Fruit fly (Drosophila melanogaster) whole organism, prepupa: ENCODE data around the gene dcma.

ENCODE experiments used
- Blimp-1 ChIP-seq: fragments of 200-800 bp; sonication (Bioruptor generic); optimal IDR thresholded peaks from 3 replicates; lab custom pipeline; 2017; ENCODE audit warnings: missing biosample characterization, missing genetic modification characterization, mild to moderate bottlenecking, moderate library complexity, missing genetic modification reagents
- CG10631 ChIP-seq: fragments of 200-800 bp; sonication (Bioruptor generic); optimal IDR thresholded peaks from 2 replicates; lab custom pipeline; 2016; ENCODE audit warnings: missing biosample characterization, missing genetic modification characterization
- CG10669 ChIP-seq: fragments of 200-800 bp; sonication (Bioruptor generic); optimal IDR thresholded peaks from 3 replicates; lab custom pipeline; 2018; ENCODE audit warnings: missing biosample characterization, mild to moderate bottlenecking, missing genetic modification characterization, moderate library complexity
- CG11294 ChIP-seq: fragments of 200-800 bp; sonication (Bioruptor generic); IDR thresholded peaks from 2 replicates; pipeline ENCODE4 v1.3.6; 2022; ENCODE audit warnings: missing biosample characterization, missing genetic modification characterization
- CG15336 ChIP-seq: fragments of 200-800 bp; sonication (Bioruptor generic); IDR thresholded peaks from 2 replicates; pipeline ENCODE4 v1.3.6; 2022; ENCODE audit warnings: missing biosample characterization, missing genetic modification characterization
- CG16779 ChIP-seq: fragments of 200-800 bp; sonication (Bioruptor generic); optimal IDR thresholded peaks from 3 replicates; lab custom pipeline; 2017; ENCODE audit warnings: missing biosample characterization, mild to moderate bottlenecking, missing genetic modification characterization
- CG3032 ChIP-seq: fragments of 200-800 bp; optimal IDR thresholded peaks from 2 replicates; lab custom pipeline; 2019; ENCODE audit warnings: missing biosample characterization, mild to moderate bottlenecking, missing genetic modification characterization, moderate library complexity
- CG31627 ChIP-seq: fragments of 200-800 bp; sonication (Bioruptor generic); optimal IDR thresholded peaks from 3 replicates; lab custom pipeline; 2016; ENCODE audit warnings: missing biosample characterization, missing genetic modification characterization
- CG32006 ChIP-seq: fragments of 200-800 bp; sonication (Bioruptor generic); optimal IDR thresholded peaks from 3 replicates; lab custom pipeline; 2017; ENCODE audit warnings: missing biosample characterization, mild to moderate bottlenecking, missing genetic modification characterization
- CG34406 ChIP-seq: fragments of 200-800 bp; sonication (Bioruptor generic); optimal IDR thresholded peaks from 3 replicates; lab custom pipeline; 2016; ENCODE audit warnings: missing biosample characterization, missing genetic modification characterization
- CG3919 ChIP-seq: fragments of 200-800 bp; sonication (Bioruptor generic); optimal IDR thresholded peaks from 3 replicates; lab custom pipeline; 2016; ENCODE audit warnings: missing biosample characterization, missing genetic modification characterization
- CG4318 ChIP-seq: fragments of 200-800 bp; sonication (Bioruptor generic); optimal IDR thresholded peaks from 3 replicates; lab custom pipeline; 2017; ENCODE audit warnings: missing biosample characterization, mild to moderate bottlenecking, missing genetic modification characterization
- CG6163 ChIP-seq: fragments of 200-800 bp; sonication (Bioruptor generic); IDR thresholded peaks from 3 replicates; pipeline ENCODE4 v1.3.6; 2022; ENCODE audit warnings: missing biosample characterization, missing genetic modification characterization
- CG6276 ChIP-seq: fragments of 200-800 bp; sonication (Bioruptor generic); optimal IDR thresholded peaks from 2 replicates; lab custom pipeline; 2017; ENCODE audit warnings: missing biosample characterization, mild to moderate bottlenecking, missing genetic modification characterization
- CG6792 ChIP-seq: fragments of 200-800 bp; sonication (Bioruptor generic); optimal IDR thresholded peaks from 3 replicates; lab custom pipeline; 2016; ENCODE audit warnings: missing biosample characterization, missing genetic modification characterization
- CG6808 ChIP-seq: fragments of 200-800 bp; sonication (Bioruptor generic); optimal IDR thresholded peaks from 3 replicates; lab custom pipeline; 2017; ENCODE audit warnings: missing biosample characterization, missing genetic modification characterization, mild to moderate bottlenecking, moderate library complexity, missing genetic modification reagents
- CG6854 ChIP-seq: fragments of 200-800 bp; sonication (Bioruptor generic); optimal IDR thresholded peaks from 2 replicates; lab custom pipeline; 2017; ENCODE audit warnings: missing biosample characterization, mild to moderate bottlenecking, missing genetic modification characterization
- CG7368 ChIP-seq: fragments of 200-800 bp; sonication (Bioruptor generic); optimal IDR thresholded peaks from 3 replicates; lab custom pipeline; 2016; ENCODE audit warnings: missing biosample characterization, missing genetic modification characterization
- CG8119 ChIP-seq: fragments of 200-800 bp; sonication (Bioruptor generic); IDR thresholded peaks from 3 replicates; pipeline ENCODE4 v1.3.6; 2022; ENCODE audit warnings: missing biosample characterization, missing genetic modification characterization
- CG8319 ChIP-seq: fragments of 200-800 bp; sonication (Bioruptor generic); optimal IDR thresholded peaks from 3 replicates; lab custom pipeline; 2016; ENCODE audit warnings: missing biosample characterization, missing genetic modification characterization
- CG9139 ChIP-seq: fragments of 200-800 bp; sonication (Bioruptor generic); optimal IDR thresholded peaks from 3 replicates; lab custom pipeline; 2017; ENCODE audit warnings: missing biosample characterization, mild to moderate bottlenecking, missing genetic modification characterization
- Eip75B ChIP-seq: fragments of 200-800 bp; sonication (Bioruptor generic); optimal IDR thresholded peaks from 3 replicates; lab custom pipeline; 2016; ENCODE audit warnings: missing biosample characterization, missing genetic modification characterization
- Eip78C ChIP-seq: fragments of 200-800 bp; sonication (Bioruptor generic); peaks from one replicate; lab custom pipeline; 2016; ENCODE audit warnings: missing biosample characterization, missing genetic modification characterization
- Eip93F ChIP-seq: fragments of 200-800 bp; sonication (Bioruptor generic); optimal IDR thresholded peaks from 2 replicates; lab custom pipeline; 2016; ENCODE audit warnings: missing biosample characterization, mild to moderate bottlenecking, missing genetic modification characterization
- Ets21C ChIP-seq: fragments of 200-800 bp; sonication (Bioruptor generic); optimal IDR thresholded peaks from 3 replicates; lab custom pipeline; 2016; ENCODE audit warnings: missing biosample characterization, missing genetic modification characterization
- Ets96B ChIP-seq: fragments of 200-800 bp; optimal IDR thresholded peaks from 2 replicates; lab custom pipeline; 2019; ENCODE audit warnings: missing biosample characterization, mild to moderate bottlenecking, missing genetic modification characterization, moderate library complexity
- Gug ChIP-seq: fragments of 200-800 bp; sonication (Bioruptor generic); IDR thresholded peaks from 2 replicates; pipeline ENCODE4 v1.3.6; 2022; ENCODE audit warnings: missing biosample characterization, missing genetic modification characterization
- Hr38 ChIP-seq: sonication (Bioruptor generic); optimal IDR thresholded peaks from 2 replicates; lab custom pipeline; 2016; ENCODE audit warnings: missing biosample characterization, missing genetic modification characterization
- Met ChIP-seq: fragments of 200-800 bp; sonication (Bioruptor generic); optimal IDR thresholded peaks from 3 replicates; lab custom pipeline; 2016; ENCODE audit warnings: missing biosample characterization, missing genetic modification characterization
- OdsH ChIP-seq: fragments of 200-800 bp; sonication (Bioruptor generic); optimal IDR thresholded peaks from 3 replicates; lab custom pipeline; 2016; ENCODE audit warnings: missing biosample characterization, missing genetic modification characterization
- Smox ChIP-seq: fragments of 200-800 bp; sonication (Bioruptor generic); optimal IDR thresholded peaks from 3 replicates; lab custom pipeline; 2016; ENCODE audit warnings: missing biosample characterization, missing genetic modification characterization
- Sox102F ChIP-seq: fragments of 200-800 bp; sonication (Bioruptor generic); optimal IDR thresholded peaks from 2 replicates; lab custom pipeline; 2016; ENCODE audit warnings: missing biosample characterization, mild to moderate bottlenecking, missing genetic modification characterization
- achi ChIP-seq: fragments of 200-800 bp; sonication (Bioruptor generic); optimal IDR thresholded peaks from 3 replicates; lab custom pipeline; 2016; ENCODE audit warnings: missing biosample characterization, missing genetic modification characterization
- cyc ChIP-seq: fragments of 200-800 bp; sonication (Bioruptor generic); optimal IDR thresholded peaks from 3 replicates; lab custom pipeline; 2016; ENCODE audit warnings: missing biosample characterization, missing genetic modification characterization
- dac ChIP-seq: fragments of 200-800 bp; sonication (Bioruptor generic); optimal IDR thresholded peaks from 2 replicates; lab custom pipeline; 2017; ENCODE audit warnings: missing biosample characterization, mild to moderate bottlenecking, missing genetic modification characterization
- dsx ChIP-seq: fragments of 200-800 bp; optimal IDR thresholded peaks from 3 replicates; lab custom pipeline; 2019; ENCODE audit warnings: missing biosample characterization, mild to moderate bottlenecking, missing genetic modification characterization, moderate library complexity; ENCODE audit not compliant: poor library complexity, severe bottlenecking
- esn ChIP-seq: fragments of 200-800 bp; sonication (Bioruptor generic); optimal IDR thresholded peaks from 2 replicates; lab custom pipeline; 2016; ENCODE audit warnings: missing biosample characterization, mild to moderate bottlenecking, missing genetic modification characterization, moderate library complexity
- fd59A ChIP-seq: fragments of 200-800 bp; sonication (Bioruptor generic); optimal IDR thresholded peaks from 2 replicates; lab custom pipeline; 2017; ENCODE audit warnings: missing biosample characterization, mild to moderate bottlenecking, missing genetic modification characterization, missing genetic modification reagents
- fd85E ChIP-seq: fragments of 200-800 bp; sonication (Bioruptor generic); optimal IDR thresholded peaks from 3 replicates; lab custom pipeline; 2016; ENCODE audit warnings: missing biosample characterization, missing genetic modification characterization
- fkh ChIP-seq: fragments of 200-800 bp; sonication (Bioruptor generic); optimal IDR thresholded peaks from 3 replicates; lab custom pipeline; 2017; ENCODE audit warnings: missing biosample characterization, mild to moderate bottlenecking, missing genetic modification characterization, moderate library complexity
- net ChIP-seq: fragments of 200-800 bp; sonication (Bioruptor generic); optimal IDR thresholded peaks from 3 replicates; lab custom pipeline; 2016; ENCODE audit warnings: missing biosample characterization, missing genetic modification characterization
- pdm3 ChIP-seq: fragments of 200-800 bp; sonication (Bioruptor generic); optimal IDR thresholded peaks from 3 replicates; lab custom pipeline; 2016; ENCODE audit warnings: missing biosample characterization, missing genetic modification characterization
- salr ChIP-seq, 2 experiments: fragments of 200-800 bp; sonication (Bioruptor generic); optimal IDR thresholded peaks; 3 replicates each; lab custom pipeline; 2016 to 2018; ENCODE audit warnings: missing biosample characterization in 2 of 2, missing genetic modification characterization in 2 of 2, mild to moderate bottlenecking in 1 of 2
- ss ChIP-seq, 2 experiments: fragments of 200-800 bp; sonication (Bioruptor generic); optimal IDR thresholded peaks; 2 replicates in 1 of 2; 3 replicates in 1 of 2; lab custom pipeline; 2017 to 2018; ENCODE audit warnings: mild to moderate bottlenecking in 2 of 2, missing biosample characterization in 2 of 2, missing genetic modification characterization in 2 of 2, moderate library complexity in 1 of 2
- svp ChIP-seq: fragments of 200-800 bp; sonication (Bioruptor generic); peaks from one replicate; lab custom pipeline; 2016; ENCODE audit warnings: missing biosample characterization, missing genetic modification characterization
- topi ChIP-seq: fragments of 200-800 bp; sonication (Bioruptor generic); optimal IDR thresholded peaks from 3 replicates; lab custom pipeline; 2016; ENCODE audit warnings: missing biosample characterization, missing genetic modification characterization
- vri ChIP-seq: fragments of 200-800 bp; sonication (Bioruptor generic); optimal IDR thresholded peaks from 3 replicates; lab custom pipeline; 2016; ENCODE audit warnings: missing biosample characterization, mild to moderate bottlenecking, missing genetic modification characterization

Gene dcma

DNA sequence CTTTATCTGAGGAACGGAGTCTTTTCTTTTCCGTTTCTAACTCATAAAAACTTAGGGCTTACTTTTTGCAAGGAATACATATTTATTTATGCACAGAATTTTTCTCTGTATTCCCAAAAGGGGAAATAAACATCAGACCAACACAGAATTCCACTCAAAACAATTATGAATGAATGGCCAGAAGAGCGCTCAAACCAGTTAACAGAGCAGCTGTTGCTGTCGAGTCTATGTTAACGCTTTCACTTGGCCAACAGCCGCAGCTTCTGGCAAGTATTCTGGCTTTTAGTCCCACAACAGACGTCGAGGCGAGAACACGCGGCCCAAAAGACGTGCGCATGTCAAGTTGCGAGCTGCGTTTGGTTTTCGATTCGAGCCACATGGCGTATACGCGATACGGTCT lies at the start of gene dcma:
Gene dcma, plus strand, starts transcription at position 301 of the 400 bp plus-strand sequence.
- no peak for TF ChIP-seq CG32006
- TF ChIP-seq Ets96B (tag; lab: Kevin White, UChicago), result no peak
- TF ChIP-seq CG15336, result no peak
- TF ChIP-seq CG11294 (GFP tag; lab: Robert Waterston, UW), result no peak
- no peak for TF ChIP-seq CG16779
- no peak for TF ChIP-seq vri (GFP tag; lab: Kevin White, UChicago)
- peak; percentile 13 for TF ChIP-seq svp (GFP tag; lab: Kevin White, UChicago)
- TF ChIP-seq CG8319, result no peak
- TF ChIP-seq CG7368 (GFP tag; lab: Kevin White, UChicago), result no peak

DNA sequence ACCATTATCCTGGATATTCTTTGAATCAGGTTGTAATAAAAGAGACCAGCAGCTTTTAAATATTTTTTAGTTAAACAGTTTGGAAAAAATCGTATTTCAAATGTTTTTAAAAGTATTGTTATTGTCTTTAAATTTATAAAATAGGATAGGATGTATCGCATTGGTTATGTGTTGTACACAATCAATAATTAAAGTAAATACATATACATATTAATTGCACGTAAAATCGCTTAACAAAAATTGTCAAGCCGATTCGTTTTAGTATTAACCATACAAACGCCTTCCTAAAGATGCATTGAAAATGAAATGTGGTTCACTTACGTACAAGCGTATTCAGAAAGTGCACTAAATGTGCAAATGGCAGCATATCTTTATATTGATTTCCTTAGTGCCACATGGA lies 47.8 kb upstream of the dcma start, which contains the start of gene CG43798:
Gene CG43798, plus strand, starts transcription at position 301 of the 400 bp plus-strand sequence.
- TF ChIP-seq cyc (GFP tag; lab: Kevin White, UChicago) (no peak), Sox102F (GFP tag; lab: Kevin White, UChicago) (no peak), CG6854 (GFP tag; lab: Kevin White, UChicago) (no peak), Smox (no peak), Hr38 (no peak), Eip93F (no peak), CG4318 (GFP tag; lab: Kevin White, UChicago) (no peak)

DNA sequence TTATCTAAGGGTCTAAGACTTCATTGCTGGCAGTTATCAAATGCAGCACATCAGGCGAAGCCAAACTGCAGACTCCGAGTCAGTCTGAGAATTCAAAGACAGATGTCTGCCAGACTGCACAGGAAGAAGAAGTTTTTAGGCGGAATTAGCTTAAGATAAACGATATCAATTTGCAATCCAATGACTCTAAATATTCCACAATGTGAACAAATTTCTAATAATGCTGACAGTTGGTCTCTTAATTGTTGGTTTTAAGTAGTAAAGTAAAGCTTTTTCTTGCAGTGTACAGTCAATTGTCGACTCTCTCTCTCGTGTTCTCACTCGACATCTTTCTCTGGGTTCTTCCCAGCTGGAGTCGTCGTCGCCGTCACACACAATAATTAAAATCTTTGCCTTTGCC lies 45.7 kb upstream of the dcma start:
- TF ChIP-seq CG31627 (peak; percentile 49), CG6276 (GFP tag; lab: Kevin White, UChicago) (peak; percentile 50), ss (GFP tag; optimal IDR thresholded peaks at IDR 0.05; lab: Kevin White, UChicago) (no peak), CG7368 (GFP tag; lab: Kevin White, UChicago) (no peak), CG9139 (GFP tag; lab: Kevin White, UChicago) (no peak), net (GFP tag; lab: Kevin White, UChicago) (peak; percentile 18), Gug (GFP tag; lab: Robert Waterston, UW) (0 out of 2 replicates have a peak, but pooled peaks have one; percentile 22), dac (GFP tag; lab: Kevin White, UChicago) (no peak), salr (GFP tag; optimal IDR thresholded peaks at IDR 0.05; lab: Kevin White, UChicago) (peak in 1 of 2 experiments; percentile 64), CG6792 (peak; percentile 34), CG6854 (GFP tag; lab: Kevin White, UChicago) (no peak), Eip93F (no peak), CG10669 (GFP tag; lab: Kevin White, UChicago) (no peak), CG32006 (peak; percentile 64), CG15336 (peak; percentile 55), CG8319 (no peak), achi (GFP tag; lab: Kevin White, UChicago) (peak; percentile 55), Ets96B (tag; lab: Kevin White, UChicago) (no peak), Eip78C (GFP tag; lab: Kevin White, UChicago) (peak; percentile 72), fd59A (GFP tag; lab: Kevin White, UChicago) (no peak), CG3919 (GFP tag; lab: Kevin White, UChicago) (peak; percentile 62), CG6808 (no peak), CG34406 (no peak), pdm3 (peak; percentile 55), fd85E (GFP tag; lab: Kevin White, UChicago) (no peak), Met (GFP tag; lab: Kevin White, UChicago) (peak; percentile 68), Sox102F (GFP tag; lab: Kevin White, UChicago) (peak; percentile 37), CG4318 (GFP tag; lab: Kevin White, UChicago) (peak; percentile 44), CG6163 (GFP tag; lab: Robert Waterston, UW) (peak; percentile 82), CG3032 (tag; lab: Kevin White, UChicago) (no peak), esn (GFP tag; lab: Kevin White, UChicago) (peak; percentile 61), Ets21C (peak; percentile 24), CG16779 (no peak), topi (GFP tag; lab: Kevin White, UChicago) (peak; percentile 54), dsx (GFP tag; lab: Kevin White, UChicago) (no peak), CG10631 (peak; percentile 64), cyc (GFP tag; lab: Kevin White, UChicago) (peak; percentile 51), OdsH (GFP tag; lab: Kevin White, UChicago) (peak; percentile 54), Eip75B (peak; percentile 11), Blimp-1 (no peak), CG8119 (GFP tag; lab: Robert Waterston, UW) (peak; percentile 61; the same call in 2 of the 3 replicates), fkh (no peak)
